Fruit fly (Drosophila melanogaster): ENCODE measurements around the gene CycY.

CycY gene

DNA sequence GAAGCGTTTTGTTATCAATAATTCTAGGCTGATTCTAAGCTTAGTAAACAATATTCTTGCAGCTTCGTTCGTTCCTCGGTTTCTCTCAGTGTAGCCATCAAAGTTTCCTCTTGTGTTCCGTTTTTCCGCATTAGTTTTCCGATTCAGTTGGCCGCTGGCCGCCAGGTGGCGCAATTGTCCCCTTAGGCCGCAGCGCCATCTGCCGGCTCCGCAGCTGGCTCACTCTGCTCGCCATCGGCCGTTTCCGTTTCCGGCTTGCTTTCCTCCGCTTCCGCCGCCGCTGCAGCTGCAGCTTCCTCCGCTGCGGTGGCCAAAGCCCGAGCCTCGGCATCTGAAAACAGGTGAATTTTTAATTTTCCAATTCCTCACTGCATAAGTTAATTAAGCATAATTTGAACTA lies 2.8 kb upstream of the CycY start (continued):
- TF ChIP-seq CG11398 (GFP tag; optimal IDR thresholded peaks at IDR 0.05) (peak; percentile 94), bsh (GFP tag; optimal IDR thresholded peaks at IDR 0.05) (peak; percentile 51 to 93), gfzf (GFP tag; optimal IDR thresholded peaks at IDR 0.05) (peak; percentile 24), toy (GFP tag; IDR thresholded peaks at IDR 0.05) (peak; percentile 84), CG1233 (GFP tag; optimal IDR thresholded peaks at IDR 0.05) (peak; percentile 97), Bgb (GFP tag; IDR thresholded peaks at IDR 0.05; ENCODE audit: partially characterized antibody) (no peak; the same call in 1 of the 2 replicates), CG14050 (GFP tag; IDR thresholded peaks at IDR 0.05) (peak; percentile 89), CG3163 (GFP tag; optimal IDR thresholded peaks at IDR 0.05) (peak; percentile 82), CG4854 (GFP tag; optimal IDR thresholded peaks at IDR 0.05) (peak; percentile 93), CG4328 (GFP tag; optimal IDR thresholded peaks at IDR 0.05) (peak; percentile 97), Ada2b (GFP tag; IDR thresholded peaks at IDR 0.05) (peak; percentile 89), Sox102F (GFP tag; optimal IDR thresholded peaks at IDR 0.05) (peak; percentile 86), az2 (GFP tag; optimal IDR thresholded peaks at IDR 0.05) (peak; percentile 95), CG10462 (GFP tag; optimal IDR thresholded peaks at IDR 0.05) (peak; percentile 89), Camta (GFP tag; optimal IDR thresholded peaks at IDR 0.05) (peak; percentile 97), CG10321 (GFP tag; IDR thresholded peaks at IDR 0.05) (peak; percentile 68), CG11696 (GFP tag; IDR thresholded peaks at IDR 0.05) (peak; percentile 85), sob (GFP tag; IDR thresholded peaks at IDR 0.05) (peak; percentile 88), CG10431 (GFP tag; optimal IDR thresholded peaks at IDR 0.05) (peak; percentile 98), Med (GFP tag) (peak; percentile 100), so (GFP tag; IDR thresholded peaks at IDR 0.05) (peak; percentile 87), Poxn (GFP tag; IDR thresholded peaks at IDR 0.05) (0 out of 2 replicates have a peak, but pooled peaks have one; percentile 30), Hand (GFP tag; optimal IDR thresholded peaks at IDR 0.05) (peak; percentile 79), Ets65A (GFP tag) (peak; percentile 99), vfl (GFP tag; optimal IDR thresholded peaks at IDR 0.05) (peak; percentile 61), Sry-β (GFP tag; optimal IDR thresholded peaks at IDR 0.05) (peak; percentile 77), CG4820 (GFP tag; optimal IDR thresholded peaks at IDR 0.05) (peak; percentile 92), sna (GFP tag; IDR thresholded peaks at IDR 0.05; ENCODE audit: partially characterized antibody) (no peak), CG10565 (GFP tag; optimal IDR thresholded peaks at IDR 0.05) (peak; percentile 79), Tbp (GFP tag; optimal IDR thresholded peaks at IDR 0.05) (no peak), Kr (GFP tag; optimal IDR thresholded peaks at IDR 0.05) (peak; percentile 99), sisA (GFP tag; IDR thresholded peaks at IDR 0.05) (peak; percentile 83), zfh1 (GFP tag; IDR thresholded peaks at IDR 0.05) (peak; percentile 97), CG14014 (GFP tag; IDR thresholded peaks at IDR 0.05) (peak; percentile 83), chif (GFP tag; optimal IDR thresholded peaks at IDR 0.05) (peak; percentile 95 to 96), Rfx (GFP tag; IDR thresholded peaks at IDR 0.05) (peak; percentile 91), cg (GFP tag; optimal IDR thresholded peaks at IDR 0.05) (no peak), CG12236 (GFP tag; optimal IDR thresholded peaks at IDR 0.05) (peak; percentile 96), lmd (GFP tag; IDR thresholded peaks at IDR 0.05) (peak; percentile 78), CG6854 (GFP tag; optimal IDR thresholded peaks at IDR 0.05) (peak; percentile 96), chn (GFP tag; optimal IDR thresholded peaks at IDR 0.05) (peak; percentile 93), Abd-B (GFP tag; optimal IDR thresholded peaks at IDR 0.05) (peak; percentile 60), gro (GFP tag; optimal IDR thresholded peaks at IDR 0.05) (peak; percentile 74), CG10147 (GFP tag; optimal IDR thresholded peaks at IDR 0.05) (peak; percentile 73), C15 (GFP tag; IDR thresholded peaks at IDR 0.05) (peak; percentile 73; the same call in 2 of the 3 replicates), phol (tag; optimal IDR thresholded peaks at IDR 0.05) (peak; percentile 94), Xrp1 (GFP tag; IDR thresholded peaks at IDR 0.05) (peak; percentile 82), CoRest (tag; optimal IDR thresholded peaks at IDR 0.05) (peak; percentile 80), dm (GFP tag; optimal IDR thresholded peaks at IDR 0.05) (peak; percentile 92), CG9817 (tag; optimal IDR thresholded peaks at IDR 0.05) (peak; percentile 86), odd (GFP tag; optimal IDR thresholded peaks at IDR 0.05) (peak; percentile 98)

Measured in whole organism, embryonic.